Worm (Caenorhabditis elegans): Measurements from ENCODE around the gene ddx-15.

- TF ChIP-seq dpl-1 (GFP tag; optimal IDR thresholded peaks at IDR 0.05), result no peak
- TF ChIP-seq ceh-40 (GFP tag; IDR thresholded peaks at IDR 0.05), result no peak
- TF ChIP-seq lin-35 (GFP tag; optimal IDR thresholded peaks at IDR 0.05), result no peak
- no peak for TF ChIP-seq F23B12.7 (tag; optimal IDR thresholded peaks at IDR 0.05; ENCODE audit: insufficient read depth)
- TF ChIP-seq F49E8.2 (tag; optimal IDR thresholded peaks at IDR 0.05; ENCODE audit: insufficient read depth), result no peak
- no peak for TF ChIP-seq D2030.7 (GFP tag; IDR thresholded peaks at IDR 0.05)
- no peak for TF ChIP-seq tbx-9 (tag; optimal IDR thresholded peaks at IDR 0.05; ENCODE audit: borderline replicate concordance)
- TF ChIP-seq rec-8 (tag; optimal IDR thresholded peaks at IDR 0.05), result no peak
- TF ChIP-seq snpc-4 (GFP tag; optimal IDR thresholded peaks at IDR 0.05), result no peak
- TF ChIP-seq snpc-4 (tag; optimal IDR thresholded peaks at IDR 0.05), result no peak
- no peak for TF ChIP-seq mel-28 (tag; optimal IDR thresholded peaks at IDR 0.05; ENCODE audit: borderline replicate concordance)
- TF ChIP-seq nfya-1 (tag; optimal IDR thresholded peaks at IDR 0.05; ENCODE audit: borderline replicate concordance, insufficient read depth), result no peak
- TF ChIP-seq unc-62 (GFP tag; optimal IDR thresholded peaks at IDR 0.05), result no peak
Measured at ce11 chrIII:5599958-5600357, 8.4 kb upstream of the ddx-15 start, which contains the start of gene wdr-37.

All from whole organism, young adult.